Fruit fly (Drosophila melanogaster) S2 (cell line): ENCODE data around the gene Pph13.

Experiments
- CG8478 ChIP-seq: fragments of >200 bp; optimal IDR thresholded peaks from 2 replicates; lab custom pipeline; 2018
- CTCF ChIP-seq, 2 experiments: fragments of >200 bp; optimal IDR thresholded peaks; 2 replicates each; lab custom pipeline; 2018

DNA sequence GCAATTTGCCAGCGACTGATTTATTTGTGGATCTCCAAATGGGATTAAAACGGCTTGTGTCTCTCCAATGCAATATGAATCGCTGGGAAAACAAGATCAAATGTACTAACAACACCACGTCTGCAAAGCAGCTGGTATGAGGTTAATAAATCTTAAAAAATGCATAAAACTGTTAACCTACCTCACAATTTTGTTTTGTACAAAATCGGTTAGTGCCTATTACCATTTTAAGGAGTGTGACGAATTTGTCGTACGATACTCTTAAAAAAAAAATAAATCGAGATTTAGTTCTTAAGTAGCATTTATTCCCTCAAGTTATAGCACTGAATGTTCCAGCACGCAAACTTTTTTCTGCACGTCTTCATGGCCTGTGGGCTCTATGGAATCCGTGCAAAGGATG, 47.0 kb downstream of the Pph13 start, which contains the start of gene lectin-21Ca:
- no peak for TF ChIP-seq CG8478 (lab: Kevin White, UChicago)
- TF ChIP-seq CTCF (optimal IDR thresholded peaks at IDR 0.05; lab: Kevin White, UChicago), result no peak
